Worm (Caenorhabditis elegans) whole organism, L4/young adult: ENCODE results near the gene H14A12.5.
"Not testable (repeated sequence)": the region's sequence is repeated elsewhere in the genome, so short reads cannot be mapped to it uniquely, and the experiment has no call there.

Experiments used
- W03F9.2 ChIP-seq: fragments of 150-350 bp; optimal IDR thresholded peaks from 2 replicates; lab custom pipeline; 2014; ENCODE audit warnings: missing biosample characterization, missing genetic modification characterization
- dao-5 ChIP-seq: sonication (generic microtip); optimal IDR thresholded peaks from 2 replicates; lab custom pipeline; 2016; ENCODE audit warnings: missing genotype, missing genetic modification characterization, moderate library complexity, missing compliant biosample characterization
- him-1 ChIP-seq: sonication (generic microtip); optimal IDR thresholded peaks from 2 replicates; lab custom pipeline; 2016; ENCODE audit warnings: missing genotype, missing genetic modification reagents, missing genetic modification characterization, missing compliant biosample characterization

Gene H14A12.5

DNA sequence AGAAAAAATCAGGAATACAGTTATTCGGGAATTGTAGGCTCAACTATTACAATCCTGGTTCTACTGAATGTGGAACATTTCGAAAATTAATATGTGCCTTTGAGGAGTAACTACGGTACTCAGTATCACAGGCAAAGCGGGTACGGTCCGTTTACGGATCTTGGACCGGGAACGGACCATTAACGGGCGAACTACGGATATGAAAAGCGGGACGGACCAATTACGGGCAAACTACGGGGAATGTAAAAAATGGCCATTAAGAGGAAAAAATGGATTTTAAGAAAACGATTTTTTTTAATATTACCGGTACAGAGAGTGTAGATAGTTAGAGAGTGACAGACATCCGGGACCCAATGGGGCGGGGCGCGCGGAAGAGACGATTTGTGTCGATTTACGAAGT lies at the start of gene H14A12.5:
H14A12.5 (minus strand) TSS at position 101 of the 400 bp plus-strand sequence.
- not testable (repeated sequence) for TF ChIP-seq him-1; W03F9.2 (tag; lab: Kevin White, UChicago); dao-5

ce11 chrIII:7518424-7518823 lies 49.5 kb upstream of the H14A12.5 start, which contains the start of gene clk-2:
Gene clk-2 (minus strand): TSS chrIII:7518524.
- no peak for TF ChIP-seq him-1

ce11 chrIII:7508128-7508635 lies 39.3 kb upstream of the H14A12.5 start, which contains the start of gene cls-1:
Gene cls-1 (plus strand): TSS chrIII:7508178.
- no peak for TF ChIP-seq W03F9.2 (tag; lab: Kevin White, UChicago)
- TF ChIP-seq dao-5: no peak
- TF ChIP-seq him-1: no peak

- TF ChIP-seq W03F9.2 (tag; lab: Kevin White, UChicago) (no peak), dao-5 (no peak), him-1 (no peak)
Measured at ce11 chrIII:7506983-7507382, 38.1 kb upstream of the H14A12.5 start.

- TF ChIP-seq W03F9.2 (tag; lab: Kevin White, UChicago) (peak; percentile 83), dao-5 (no peak), him-1 (peak; percentile 24)
Measured at ce11 chrIII:7499421-7499902, 30.6 kb upstream of the H14A12.5 start, which contains the start of the genes C07H6.9 and sap-140. Gene C07H6.9 (minus strand): TSS chrIII:7499471. Gene sap-140 (plus strand): TSS chrIII:7499738.

- TF ChIP-seq dao-5 (no peak), W03F9.2 (tag; lab: Kevin White, UChicago) (peak; percentile 86)
Measured at ce11 chrIII:7498346-7498745, 29.5 kb upstream of the H14A12.5 start.

DNA sequence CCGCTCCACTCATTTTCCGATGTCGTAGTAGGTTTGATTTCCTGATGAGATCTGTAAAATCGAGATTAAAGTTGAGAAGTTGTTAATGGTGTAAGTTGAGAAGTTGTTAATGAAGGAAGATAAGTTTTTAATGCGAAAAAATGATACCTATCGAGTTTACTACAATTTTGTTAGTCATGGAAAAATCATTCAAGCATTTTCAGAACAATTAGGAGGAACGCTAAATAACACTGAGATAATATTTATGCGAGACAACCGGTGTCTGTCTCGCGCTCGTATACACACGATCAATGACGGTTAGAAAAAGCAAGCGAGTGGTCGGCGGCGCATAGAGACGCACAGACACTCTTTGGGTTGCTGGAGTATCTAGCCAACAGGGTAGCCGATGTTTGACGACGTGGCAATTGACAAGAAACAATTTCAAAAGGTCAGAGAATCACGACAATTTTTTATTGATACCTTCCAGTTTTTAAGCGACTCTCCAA lies 28.9 kb upstream of the H14A12.5 start, which contains the start of gene cgh-1:
cgh-1 (minus strand) TSS at position 51 of the 485 bp plus-strand sequence.
- TF ChIP-seq W03F9.2 (tag; lab: Kevin White, UChicago) (no peak), him-1 (no peak), dao-5 (no peak)

DNA sequence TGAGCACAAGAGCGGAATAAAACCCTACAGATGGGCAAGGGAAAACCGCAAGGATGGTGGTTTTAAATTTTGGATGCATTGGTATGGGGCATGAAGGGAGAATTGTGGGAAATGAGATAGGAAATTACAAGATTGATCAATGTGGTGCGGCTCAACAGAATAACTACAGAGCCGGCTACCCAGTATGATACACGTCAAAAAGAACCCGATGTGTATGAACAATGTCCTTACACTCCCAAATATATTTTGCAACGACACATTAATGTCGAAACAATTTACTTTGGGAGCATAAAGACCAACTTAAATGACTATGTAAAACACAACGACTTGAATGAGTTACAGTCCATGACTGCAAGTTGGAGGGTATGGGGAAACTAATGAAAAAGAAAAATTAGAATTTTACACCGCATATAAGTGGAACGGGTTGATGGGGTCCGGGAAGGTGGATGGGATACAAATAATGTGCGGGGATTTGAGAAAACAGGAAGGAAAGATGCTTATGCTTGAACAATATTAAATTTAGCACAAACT lies 26.8 kb upstream of the H14A12.5 start:
- no peak for TF ChIP-seq him-1
- TF ChIP-seq W03F9.2 (tag; lab: Kevin White, UChicago): no peak
- TF ChIP-seq dao-5: peak; percentile 30

DNA sequence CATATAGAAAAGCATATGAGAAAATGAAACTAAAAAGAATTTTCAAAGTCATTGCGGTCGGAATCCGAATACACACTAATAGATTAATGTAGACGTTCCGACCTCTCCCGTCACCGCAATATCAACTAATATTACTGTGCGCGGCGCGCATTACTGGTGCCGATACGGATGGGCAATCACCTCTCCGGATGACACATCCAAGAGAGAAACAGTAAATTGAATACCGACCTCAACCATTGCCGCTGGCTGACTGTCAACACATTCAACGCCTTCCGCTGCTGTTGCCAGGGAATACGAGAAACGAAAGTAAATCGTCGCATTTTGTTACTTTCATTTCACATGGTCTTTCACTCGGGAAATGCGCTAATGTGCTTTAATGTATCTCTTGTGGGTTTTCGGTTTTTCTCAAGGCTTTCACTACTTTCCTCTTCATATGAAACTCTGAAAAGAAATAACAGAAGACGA lies 26.0 kb upstream of the H14A12.5 start:
- no peak for TF ChIP-seq dao-5
- no peak for TF ChIP-seq W03F9.2 (tag; lab: Kevin White, UChicago)
- no peak for TF ChIP-seq him-1

ce11 chrIII:7491931-7492330 lies 23.1 kb upstream of the H14A12.5 start:
- TF ChIP-seq W03F9.2 (tag; lab: Kevin White, UChicago): no peak
- no peak for TF ChIP-seq him-1
- no peak for TF ChIP-seq dao-5

- TF ChIP-seq W03F9.2 (tag; lab: Kevin White, UChicago) (no peak), him-1 (no peak), dao-5 (no peak)
Measured at ce11 chrIII:7490061-7490460, 21.2 kb upstream of the H14A12.5 start.

DNA sequence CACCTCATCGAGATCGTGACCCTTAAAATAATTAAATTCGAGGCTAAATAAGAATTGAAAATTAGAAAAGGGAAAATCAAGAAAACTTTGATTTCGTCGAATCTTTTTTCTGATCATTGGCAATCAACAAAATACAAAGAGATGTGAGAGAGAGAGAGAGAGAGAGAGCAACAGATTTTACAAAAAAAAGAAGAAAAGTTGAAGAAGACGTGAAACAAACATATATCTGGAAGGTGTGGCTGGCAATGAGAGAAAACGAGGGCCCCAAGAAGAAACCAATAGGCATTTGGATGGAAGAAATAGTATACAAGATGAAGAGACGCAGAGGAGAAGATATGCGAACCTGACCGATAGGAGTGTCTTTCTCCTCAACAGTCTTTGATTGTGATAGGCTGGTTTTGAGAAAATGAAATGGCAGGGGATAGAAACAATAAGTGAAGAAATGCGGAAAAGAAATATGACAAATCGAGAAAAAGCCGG lies 20.2 kb upstream of the H14A12.5 start, which contains the start of gene mup-4:
mup-4 (minus strand) TSS at position 51 of the 480 bp plus-strand sequence.
- no peak for TF ChIP-seq dao-5
- no peak for TF ChIP-seq him-1
- no peak for TF ChIP-seq W03F9.2 (tag; lab: Kevin White, UChicago)

ce11 chrIII:7488303-7488702 lies 19.4 kb upstream of the H14A12.5 start:
- TF ChIP-seq him-1 (no peak), W03F9.2 (tag; lab: Kevin White, UChicago) (no peak), dao-5 (no peak)

DNA sequence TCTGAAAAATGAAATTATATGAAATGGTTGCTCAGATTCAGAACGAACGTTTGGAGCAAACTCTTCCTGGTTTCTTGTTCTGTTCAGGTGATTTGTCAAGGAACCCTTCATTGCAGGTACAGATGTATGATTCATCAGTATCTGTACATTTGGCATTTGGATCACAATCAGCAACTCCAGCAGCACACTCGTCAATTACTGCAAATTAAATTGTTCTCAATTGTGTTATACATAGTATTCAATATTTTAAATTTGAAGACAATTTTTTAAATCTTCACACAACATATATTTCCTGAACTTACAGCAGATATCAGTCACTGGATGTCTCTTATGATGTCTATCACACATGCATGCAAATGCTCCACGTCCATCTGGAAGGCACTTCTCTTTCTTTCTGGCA lies 15.9 kb upstream of the H14A12.5 start:
- no peak for TF ChIP-seq him-1
- TF ChIP-seq dao-5: no peak
- TF ChIP-seq W03F9.2 (tag; lab: Kevin White, UChicago): no peak

- TF ChIP-seq dao-5: no peak
- TF ChIP-seq W03F9.2 (tag; lab: Kevin White, UChicago): no peak
- TF ChIP-seq him-1: no peak
Measured at ce11 chrIII:7478932-7479331, 10.1 kb upstream of the H14A12.5 start.
